Fruit fly (Drosophila melanogaster) whole organism, wandering third instar larva: ENCODE measurements around the gene atl.

Source experiments
- Abd-B ChIP-seq: fragments of >200 bp; optimal IDR thresholded peaks from 2 replicates; lab custom pipeline; 2017; ENCODE audit warnings: missing biosample characterization, missing genetic modification characterization
- CG32264 ChIP-seq: fragments of 200-800 bp; sonication (Bioruptor generic); optimal IDR thresholded peaks from 2 replicates; lab custom pipeline; 2016; ENCODE audit warnings: missing biosample characterization, missing genetic modification characterization
- CG9705 ChIP-seq: fragments of 200-800 bp; sonication (Bioruptor generic); optimal IDR thresholded peaks from 2 replicates; lab custom pipeline; 2018; ENCODE audit warnings: missing biosample characterization, mild to moderate bottlenecking, missing genetic modification characterization
- CrebA ChIP-seq: fragments of 200-800 bp; sonication (Bioruptor generic); optimal IDR thresholded peaks from 2 replicates; lab custom pipeline; 2016; ENCODE audit warnings: missing biosample characterization, mild to moderate bottlenecking, missing genetic modification characterization, borderline replicate concordance
- Dfd ChIP-seq: fragments of >200 bp; optimal IDR thresholded peaks from 2 replicates; lab custom pipeline; 2017; ENCODE audit warnings: missing biosample characterization, missing genetic modification characterization
- Dif ChIP-seq: fragments of 200-275, 200-300 bp; sonication (Bioruptor generic); optimal IDR thresholded peaks from 2 replicates; lab custom pipeline; 2018; ENCODE audit warnings: missing biosample characterization, missing genetic modification characterization; ENCODE audit not compliant: partially characterized antibody
- GATAd ChIP-seq: sonication (Bioruptor generic); optimal IDR thresholded peaks from 2 replicates; lab custom pipeline; 2016; ENCODE audit warnings: missing biosample characterization, missing genetic modification characterization
- HLH106 ChIP-seq: fragments of 200-800 bp; optimal IDR thresholded peaks from 3 replicates; lab custom pipeline; 2019; ENCODE audit warnings: missing biosample characterization, mild to moderate bottlenecking, missing genetic modification characterization, moderate library complexity
- Hnf4 ChIP-seq: fragments of 200-800 bp; sonication (Bioruptor generic); optimal IDR thresholded peaks from 2 replicates; lab custom pipeline; 2016; ENCODE audit warnings: missing biosample characterization, mild to moderate bottlenecking, missing genetic modification characterization
- Hr78 ChIP-seq: fragments of >200 bp; optimal IDR thresholded peaks from 2 replicates; lab custom pipeline; 2017; ENCODE audit warnings: missing biosample characterization, missing genetic modification characterization
- Hr83 ChIP-seq: fragments of 200-300 bp; sonication (Bioruptor generic); optimal IDR thresholded peaks from 2 replicates; lab custom pipeline; 2016; ENCODE audit warnings: missing biosample characterization, mild to moderate bottlenecking, missing genetic modification characterization, moderate library complexity; ENCODE audit not compliant: poor library complexity, severe bottlenecking
- Jra ChIP-seq: sonication (Bioruptor generic); optimal IDR thresholded peaks from 2 replicates; lab custom pipeline; 2016; ENCODE audit warnings: missing biosample characterization, missing genetic modification characterization
- Mio ChIP-seq: sonication (Bioruptor generic); optimal IDR thresholded peaks from 2 replicates; lab custom pipeline; 2016; ENCODE audit warnings: missing biosample characterization, missing genetic modification characterization
- Myc ChIP-seq: fragments of >200 bp; optimal IDR thresholded peaks from 2 replicates; lab custom pipeline; 2017
- N ChIP-seq: fragments of >200 bp; optimal IDR thresholded peaks from 2 replicates; lab custom pipeline; 2018; ENCODE audit warnings: missing biosample characterization, missing external identifiers, missing genetic modification characterization
- OdsH ChIP-seq: fragments of 200-800 bp; sonication (Bioruptor generic); optimal IDR thresholded peaks from 2 replicates; lab custom pipeline; 2016; ENCODE audit warnings: missing biosample characterization, mild to moderate bottlenecking, missing genetic modification characterization
- Rel ChIP-seq, 2 experiments: fragments of 200-800 bp; sonication (Bioruptor generic) in 1 of 2; optimal IDR thresholded peaks; 2 replicates in 1 of 2; 3 replicates in 1 of 2; lab custom pipeline; 2016 to 2019; ENCODE audit warnings: mild to moderate bottlenecking in 2 of 2, missing biosample characterization in 2 of 2, missing genetic modification characterization in 2 of 2, moderate library complexity in 1 of 2
- Sp1 ChIP-seq: fragments of 200-800 bp; sonication (Bioruptor generic); optimal IDR thresholded peaks from 3 replicates; lab custom pipeline; 2019; ENCODE audit warnings: missing biosample characterization, mild to moderate bottlenecking, missing genetic modification characterization, moderate library complexity
- Vsx2 ChIP-seq: fragments of 200-300, 225-300 bp; sonication (Bioruptor generic); optimal IDR thresholded peaks from 2 replicates; lab custom pipeline; 2018; ENCODE audit warnings: missing biosample characterization, missing genetic modification characterization; ENCODE audit not compliant: partially characterized antibody
- br ChIP-seq: fragments of 200-800 bp; sonication (Bioruptor generic); optimal IDR thresholded peaks from 2 replicates; lab custom pipeline; 2016; ENCODE audit warnings: missing biosample characterization, missing genetic modification characterization
- brk ChIP-seq: fragments of 200-800 bp; sonication (Bioruptor generic); optimal IDR thresholded peaks from 2 replicates; lab custom pipeline; 2016; ENCODE audit warnings: missing biosample characterization, mild to moderate bottlenecking, missing genetic modification characterization
- dl ChIP-seq, 2 experiments: fragments of 175-275, 200-275 bp in 1 of 2; fragments of 200-275 bp in 1 of 2; sonication (Bioruptor generic); optimal IDR thresholded peaks; lab custom pipeline; 2018; ENCODE audit warnings: mild to moderate bottlenecking in 2 of 2, missing biosample characterization in 2 of 2, missing genetic modification characterization in 2 of 2, moderate library complexity in 2 of 2; ENCODE audit not compliant: partially characterized antibody in 2 of 2, insufficient read depth in 1 of 2
- dmrt93B ChIP-seq: fragments of 200-800 bp; sonication (Bioruptor generic); optimal IDR thresholded peaks from 2 replicates; lab custom pipeline; 2018; ENCODE audit warnings: missing biosample characterization, mild to moderate bottlenecking, missing genetic modification characterization
- dsf ChIP-seq: sonication (Bioruptor generic); optimal IDR thresholded peaks from 2 replicates; lab custom pipeline; 2016; ENCODE audit warnings: missing biosample characterization, missing genetic modification characterization, borderline replicate concordance
- ey ChIP-seq: fragments of 200-800 bp; sonication (Bioruptor generic); optimal IDR thresholded peaks from 2 replicates; lab custom pipeline; 2016; ENCODE audit warnings: missing biosample characterization, missing genetic modification characterization
- foxo ChIP-seq, 2 experiments: fragments of 200-800 bp; sonication (Bioruptor generic); optimal IDR thresholded peaks; 2 replicates in 1 of 2; 3 replicates in 1 of 2; lab custom pipeline; 2016 to 2017; ENCODE audit warnings: missing biosample characterization in 2 of 2, missing genetic modification characterization in 2 of 2
- fru ChIP-seq: fragments of 200-800 bp; sonication (Bioruptor generic); optimal IDR thresholded peaks from 3 replicates; lab custom pipeline; 2016; ENCODE audit warnings: missing biosample characterization, mild to moderate bottlenecking, missing genetic modification characterization
- h ChIP-seq: fragments of 200-800 bp; sonication (Bioruptor generic); optimal IDR thresholded peaks from 3 replicates; lab custom pipeline; 2016; ENCODE audit warnings: missing biosample characterization, mild to moderate bottlenecking, missing genetic modification characterization
- jim ChIP-seq: fragments of 175-275, 200-325 bp; sonication (Bioruptor generic); optimal IDR thresholded peaks from 2 replicates; lab custom pipeline; 2016; ENCODE audit warnings: missing biosample characterization, mild to moderate bottlenecking, missing genetic modification characterization
- lola ChIP-seq: fragments of >200 bp; optimal IDR thresholded peaks from 2 replicates; lab custom pipeline; 2017; ENCODE audit warnings: missing biosample characterization, missing genetic modification characterization
- pan ChIP-seq: fragments of >200 bp; optimal IDR thresholded peaks from 2 replicates; lab custom pipeline; 2017
- psq ChIP-seq: fragments of 200-800 bp; sonication (Bioruptor generic); optimal IDR thresholded peaks from 3 replicates; lab custom pipeline; 2017; ENCODE audit warnings: missing biosample characterization, mild to moderate bottlenecking, missing genetic modification characterization, moderate library complexity
- rgr ChIP-seq: fragments of 200-800 bp; sonication (Bioruptor generic); optimal IDR thresholded peaks from 3 replicates; lab custom pipeline; 2016; ENCODE audit warnings: missing biosample characterization, mild to moderate bottlenecking, missing genetic modification characterization
- sage ChIP-seq: fragments of 200-800 bp; sonication (Bioruptor generic); optimal IDR thresholded peaks from 2 replicates; lab custom pipeline; 2016; ENCODE audit warnings: missing biosample characterization, mild to moderate bottlenecking, missing genetic modification characterization
- sv ChIP-seq: fragments of 200-800 bp; sonication (Bioruptor generic); optimal IDR thresholded peaks from 3 replicates; lab custom pipeline; 2016; ENCODE audit warnings: missing biosample characterization, missing genetic modification characterization
- tai ChIP-seq: sonication (Bioruptor generic); optimal IDR thresholded peaks from 2 replicates; lab custom pipeline; 2016; ENCODE audit warnings: missing biosample characterization, missing genetic modification characterization
- usp ChIP-seq: fragments of >200 bp; optimal IDR thresholded peaks from 2 replicates; lab custom pipeline; 2017; ENCODE audit warnings: missing biosample characterization, missing genetic modification characterization
- woc ChIP-seq: sonication (Bioruptor generic); optimal IDR thresholded peaks from 2 replicates; lab custom pipeline; 2016; ENCODE audit warnings: missing biosample characterization, mild to moderate bottlenecking, missing genetic modification characterization

The atl gene

DNA sequence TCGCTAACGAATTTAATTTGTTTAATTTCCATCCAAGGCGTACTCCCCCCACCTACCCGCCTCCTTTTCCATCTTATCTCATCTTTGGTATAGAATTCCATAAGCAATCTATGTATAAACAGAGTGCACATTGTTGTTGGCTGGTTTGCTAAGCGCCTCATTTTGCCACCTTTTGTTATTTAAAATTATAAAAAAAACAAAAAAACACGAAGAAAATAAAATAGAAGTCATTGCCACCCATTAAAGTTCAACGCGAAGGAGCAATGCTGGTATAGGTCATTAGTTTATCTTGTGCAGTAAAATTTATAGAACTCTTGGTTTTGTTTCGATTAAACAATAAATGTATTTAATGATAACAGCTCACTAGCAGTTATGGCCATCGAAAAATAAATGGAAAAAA is 8.8 kb downstream of the atl start:
- TF ChIP-seq N (GFP tag; lab: Kevin White, UChicago) = no peak
- no peak for TF ChIP-seq fru
- no peak for TF ChIP-seq Vsx2 (GFP tag; lab: Kevin White, UChicago)
- TF ChIP-seq Abd-B = no peak
- TF ChIP-seq dmrt93B (GFP tag; lab: Kevin White, UChicago) = no peak
- TF ChIP-seq pan (lab: Kevin White, UChicago) = no peak
- no peak for TF ChIP-seq rgr (GFP tag; lab: Kevin White, UChicago)
- no peak for TF ChIP-seq ey
- no peak for TF ChIP-seq Dfd (GFP tag; lab: Kevin White, UChicago)
- no peak for TF ChIP-seq Hr78 (GFP tag; lab: Kevin White, UChicago)
- no peak for TF ChIP-seq psq
- no peak for TF ChIP-seq OdsH (GFP tag; lab: Kevin White, UChicago)
- TF ChIP-seq sv = no peak
- TF ChIP-seq GATAd = no peak

DNA sequence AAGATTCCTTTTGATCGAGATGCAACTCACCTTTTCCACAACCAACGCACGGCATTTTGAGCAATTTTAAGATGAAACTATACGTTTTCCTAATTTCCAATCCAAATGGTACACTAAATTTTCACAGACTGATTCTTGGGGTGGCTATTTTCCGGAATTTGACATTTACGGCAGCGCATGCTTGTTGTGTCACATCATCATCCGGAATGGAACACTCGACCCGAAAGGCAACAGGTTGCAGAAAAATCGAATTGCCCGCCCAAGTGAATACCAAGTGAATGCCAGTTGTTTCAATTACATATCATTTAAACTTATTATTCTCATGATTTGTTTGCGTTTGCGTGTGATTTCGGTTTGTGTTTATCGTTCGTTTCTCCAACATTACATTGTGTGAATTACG is 9.5 kb downstream of the atl start, which contains the start of gene MtnF:
MtnF (minus strand) TSS at position 209 of the 400 bp plus-strand sequence.
- TF ChIP-seq foxo (GFP tag; optimal IDR thresholded peaks at IDR 0.05; lab: Kevin White, UChicago) (no peak), Mio (GFP tag; lab: Kevin White, UChicago) (no peak), lola (no peak), CrebA (GFP tag; lab: Kevin White, UChicago) (no peak), psq (no peak), Dfd (GFP tag; lab: Kevin White, UChicago) (no peak), dmrt93B (GFP tag; lab: Kevin White, UChicago) (no peak), Abd-B (no peak), N (GFP tag; lab: Kevin White, UChicago) (no peak), fru (no peak), Sp1 (GFP tag; lab: Kevin White, UChicago) (no peak), jim (GFP tag; lab: Kevin White, UChicago) (no peak), HLH106 (tag; lab: Kevin White, UChicago) (no peak), OdsH (GFP tag; lab: Kevin White, UChicago) (no peak), tai (no peak), Jra (GFP tag; lab: Kevin White, UChicago) (no peak), rgr (GFP tag; lab: Kevin White, UChicago) (no peak), CG32264 (GFP tag; lab: Kevin White, UChicago) (no peak), Hr78 (GFP tag; lab: Kevin White, UChicago) (no peak), dsf (GFP tag; lab: Kevin White, UChicago) (no peak)

DNA sequence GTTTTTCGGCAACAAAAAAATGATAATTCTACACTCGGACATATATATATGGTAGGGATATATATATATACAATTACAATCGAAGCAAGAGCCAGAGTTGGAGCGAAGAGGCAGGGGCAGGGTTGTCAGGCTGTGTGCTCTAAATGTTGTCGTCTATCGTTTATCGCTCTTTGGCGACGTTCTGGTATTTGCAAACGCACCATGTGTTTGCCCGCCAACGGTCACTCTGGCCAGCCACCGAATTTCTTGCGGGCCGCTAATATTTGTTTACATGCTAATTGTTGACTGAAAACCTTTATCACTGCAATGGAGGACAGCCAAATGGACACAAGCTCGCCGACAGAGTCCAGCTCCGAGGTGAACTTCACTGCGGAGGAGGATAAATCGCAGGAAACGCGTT is 24.5 kb downstream of the atl start, which contains the start of the genes puf and ash2:
puf (minus strand) TSS at position 121 of the 400 bp plus-strand sequence.
ash2 (plus strand) TSS at position 203 of the 400 bp plus-strand sequence.
- TF ChIP-seq Dif (GFP tag; lab: Kevin White, UChicago) (peak; percentile 25), lola (no peak)

DNA sequence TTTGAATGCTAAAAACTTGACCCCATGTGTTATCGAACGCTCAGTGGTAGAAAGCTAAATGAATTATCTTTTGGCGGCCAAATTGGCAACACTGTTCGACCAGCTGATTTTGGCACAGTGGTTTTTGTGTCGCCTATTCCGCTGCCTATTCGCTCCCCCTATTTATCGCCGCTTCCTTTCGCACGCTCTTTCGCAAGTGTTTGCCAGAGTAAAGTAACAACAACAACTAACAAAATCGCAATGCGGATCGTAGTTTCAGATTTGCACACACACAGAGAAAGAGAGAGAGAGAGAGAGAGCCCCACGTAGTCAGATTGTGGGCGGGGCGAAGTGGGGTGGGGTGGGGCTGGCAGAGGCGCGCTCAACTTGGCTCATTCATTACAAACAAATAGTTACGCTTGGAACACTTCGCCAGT is 25.6 kb downstream of the atl start:
- TF ChIP-seq Hr83 (GFP tag; lab: Kevin White, UChicago) (no peak), fru (no peak), Hnf4 (GFP tag; lab: Kevin White, UChicago) (no peak), brk (no peak), lola (no peak), usp (GFP tag; lab: Kevin White, UChicago) (no peak), Myc (lab: Kevin White, UChicago) (no peak), jim (GFP tag; lab: Kevin White, UChicago) (no peak), br (no peak), foxo (GFP tag; optimal IDR thresholded peaks at IDR 0.05; lab: Kevin White, UChicago) (no peak), Rel (GFP tag; optimal IDR thresholded peaks at IDR 0.05; lab: Kevin White, UChicago) (no peak), Rel (tag; optimal IDR thresholded peaks at IDR 0.05; lab: Kevin White, UChicago) (no peak), Hr78 (GFP tag; lab: Kevin White, UChicago) (no peak), Mio (GFP tag; lab: Kevin White, UChicago) (no peak), CG32264 (GFP tag; lab: Kevin White, UChicago) (no peak), dl (GFP tag; optimal IDR thresholded peaks at IDR 0.05; lab: Kevin White, UChicago; ENCODE audit: insufficient read depth in 1 of 2, partially characterized antibody in 2 of 2) (no peak), Abd-B (no peak), sv (no peak), Vsx2 (GFP tag; lab: Kevin White, UChicago) (no peak), Jra (GFP tag; lab: Kevin White, UChicago) (no peak), CrebA (GFP tag; lab: Kevin White, UChicago) (no peak), OdsH (GFP tag; lab: Kevin White, UChicago) (peak; percentile 43), N (GFP tag; lab: Kevin White, UChicago) (no peak), CG9705 (GFP tag; lab: Kevin White, UChicago) (no peak), ey (peak; percentile 15), Dif (GFP tag; lab: Kevin White, UChicago) (peak; percentile 56), Dfd (GFP tag; lab: Kevin White, UChicago) (no peak), Sp1 (GFP tag; lab: Kevin White, UChicago) (peak; percentile 31), woc (no peak), sage (GFP tag; lab: Kevin White, UChicago) (no peak), rgr (GFP tag; lab: Kevin White, UChicago) (peak; percentile 38), HLH106 (tag; lab: Kevin White, UChicago) (peak; percentile 32), dmrt93B (GFP tag; lab: Kevin White, UChicago) (no peak), psq (peak; percentile 94), h (no peak), dsf (GFP tag; lab: Kevin White, UChicago) (no peak), GATAd (no peak), tai (no peak), pan (lab: Kevin White, UChicago) (no peak)
- TF ChIP-seq, all 38 proteins: peak for 7
